Worm (Caenorhabditis elegans) whole organism, midembryonic: Measurements from ENCODE around the gene gst-18.

Source experiments
- cog-1 ChIP-seq: sonication (generic microtip); optimal IDR thresholded peaks from 2 replicates; lab custom pipeline; 2016; ENCODE audit warnings: missing genetic modification characterization, missing compliant biosample characterization
- med-1 ChIP-seq: sonication (generic microtip); optimal IDR thresholded peaks from 2 replicates; lab custom pipeline; 2017; ENCODE audit warnings: missing genetic modification characterization, mild to moderate bottlenecking, missing compliant biosample characterization, antibody characterized with exemption, missing genetic modification reagents; ENCODE audit not compliant: insufficient read depth
- ztf-23 ChIP-seq: fragments of 200-800 bp; sonication (Bioruptor generic); IDR thresholded peaks from 2 replicates; pipeline ENCODE4 v1.3.6; 2022; ENCODE audit warnings: missing genetic modification reagents, missing genetic modification characterization, missing compliant biosample characterization

DNA sequence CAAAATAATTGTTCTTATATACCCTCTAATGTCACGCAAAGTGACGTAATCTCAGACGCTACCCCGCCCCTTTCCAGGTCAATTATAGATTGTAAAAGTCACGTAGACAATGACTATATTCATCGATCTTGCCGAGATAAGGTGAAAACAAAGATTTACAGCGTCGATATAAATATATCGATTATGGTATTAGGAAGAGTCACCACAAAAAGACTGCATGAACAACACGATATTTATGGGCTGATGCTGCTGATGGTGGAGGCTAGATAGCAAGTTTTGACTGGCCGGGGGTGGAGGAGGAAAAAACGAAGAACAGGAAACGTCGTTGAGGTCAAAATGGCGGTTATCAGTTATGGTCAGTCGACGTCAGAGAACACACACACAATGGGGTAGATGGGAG, 7.9 kb upstream of the gst-18 start:
- TF ChIP-seq ztf-23 (GFP tag; lab: Robert Waterston, UW) (no peak), med-1 (GFP tag; lab: Kevin White, UChicago) (no peak), cog-1 (no peak)
